Worm (Caenorhabditis elegans): Measurements from ENCODE around the gene cyp-13A5.

- TF ChIP-seq unc-62 (GFP tag; optimal IDR thresholded peaks at IDR 0.05) (no peak), unc-39 (tag; optimal IDR thresholded peaks at IDR 0.05) (no peak)
Measured at ce11 chrII:9753056-9753455, 47.1 kb downstream of the cyp-13A5 start, which contains the start of gene Y53C12B.7.
